Fruit fly (Drosophila melanogaster) whole organism, embryonic: ENCODE measurements around the gene Sk1.

Source experiments
- CG17802 ChIP-seq: fragments of 200-800 bp; sonication (Bioruptor generic); optimal IDR thresholded peaks from 2 replicates; lab custom pipeline; 2018; ENCODE audit warnings: missing biosample characterization, mild to moderate bottlenecking, missing genetic modification characterization, moderate library complexity
- CG4328 ChIP-seq: fragments of 200-800 bp; sonication (Bioruptor generic); optimal IDR thresholded peaks from 3 replicates; lab custom pipeline; 2017; ENCODE audit warnings: missing biosample characterization, missing genetic modification reagents, missing genetic modification characterization
- CG7745 ChIP-seq: fragments of 200-800 bp; sonication (Bioruptor generic); optimal IDR thresholded peaks from 2 replicates; lab custom pipeline; 2018; ENCODE audit warnings: missing biosample characterization, mild to moderate bottlenecking, missing genetic modification characterization, moderate library complexity
- Mrtf ChIP-seq: fragments of 200-800 bp; sonication (Bioruptor generic); IDR thresholded peaks from 3 replicates; pipeline ENCODE4 v1.3.6; 2022; ENCODE audit warnings: missing biosample characterization, missing genetic modification characterization
- NFAT ChIP-seq: fragments of 200-800 bp; sonication (Bioruptor generic); IDR thresholded peaks from 2 replicates; pipeline ENCODE4 v1.3.6; 2022; ENCODE audit warnings: missing biosample characterization, missing genetic modification characterization
- Poxn ChIP-seq: fragments of 200-800 bp; sonication (Bioruptor generic); IDR thresholded peaks from 2 replicates; pipeline ENCODE4 v1.3.6; 2022; ENCODE audit warnings: missing biosample characterization, missing genetic modification characterization
- pita ChIP-seq: fragments of 200-800 bp; sonication (Bioruptor generic); optimal IDR thresholded peaks from 2 replicates; lab custom pipeline; 2017; ENCODE audit warnings: missing biosample characterization, mild to moderate bottlenecking, missing genetic modification characterization
- scrt ChIP-seq: fragments of 200-800 bp; sonication (Bioruptor generic); optimal IDR thresholded peaks from 2 replicates; lab custom pipeline; 2018; ENCODE audit warnings: missing biosample characterization, mild to moderate bottlenecking, missing genetic modification characterization, moderate library complexity
- sens-2 ChIP-seq: fragments of 200-800 bp; sonication (Bioruptor generic); IDR thresholded peaks from 2 replicates; pipeline ENCODE4 v1.3.6; 2022; ENCODE audit warnings: missing biosample characterization, missing genetic modification characterization

- no peak for TF ChIP-seq sens-2 (GFP tag; lab: Robert Waterston, UW)
- no peak for TF ChIP-seq pita (GFP tag; lab: Kevin White, UChicago)
- TF ChIP-seq CG4328 (GFP tag; lab: Kevin White, UChicago), result no peak
- no peak for TF ChIP-seq Mrtf (GFP tag; lab: Robert Waterston, UW)
- TF ChIP-seq Poxn (GFP tag; lab: Robert Waterston, UW), result no peak
- TF ChIP-seq scrt (GFP tag; lab: Kevin White, UChicago), result no peak
- no peak for TF ChIP-seq CG17802
- no peak for TF ChIP-seq CG7745 (tag; lab: Kevin White, UChicago)
- TF ChIP-seq NFAT (GFP tag; lab: Robert Waterston, UW), result no peak
These were observed 8.1 kb downstream of the Sk1 start for dm6 chrX:11450406-11450805.
